Worm (Caenorhabditis elegans) whole organism, late embryonic: Measurements from ENCODE around the gene scvp-1.

Source experiments
- C08G9.2 ChIP-seq: sonication (generic microtip); optimal IDR thresholded peaks from 2 replicates; lab custom pipeline; 2016; ENCODE audit warnings: mild to moderate bottlenecking, missing genetic modification characterization, moderate library complexity, missing compliant biosample characterization
- C38D4.7 ChIP-seq: fragments of 200-800 bp; sonication (Bioruptor generic); optimal IDR thresholded peaks from 2 replicates; lab custom pipeline; 2018; ENCODE audit warnings: mild to moderate bottlenecking, missing genetic modification characterization, moderate library complexity, missing compliant biosample characterization
- F13H6.1 ChIP-seq: sonication (generic microtip); optimal IDR thresholded peaks from 2 replicates; lab custom pipeline; 2016; ENCODE audit warnings: missing genetic modification characterization, missing compliant biosample characterization
- T23F11.4 ChIP-seq: fragments of 200-800 bp; sonication (Bioruptor generic); optimal IDR thresholded peaks from 2 replicates; lab custom pipeline; 2018; ENCODE audit warnings: mild to moderate bottlenecking, missing genetic modification characterization, missing compliant biosample characterization
- Y22D7AL.16 ChIP-seq: sonication (generic microtip); optimal IDR thresholded peaks from 2 replicates; lab custom pipeline; 2016; ENCODE audit warnings: missing genetic modification characterization, missing compliant biosample characterization
- ahr-1 ChIP-seq: sonication (generic microtip); optimal IDR thresholded peaks from 2 replicates; lab custom pipeline; 2016; ENCODE audit warnings: missing genetic modification characterization, missing compliant biosample characterization
- ceh-14 ChIP-seq: sonication (generic microtip); optimal IDR thresholded peaks from 2 replicates; lab custom pipeline; 2016; ENCODE audit warnings: missing genotype, missing genetic modification characterization, missing compliant biosample characterization
- ceh-18 ChIP-seq: sonication (generic microtip); optimal IDR thresholded peaks from 2 replicates; lab custom pipeline; 2016; ENCODE audit warnings: missing genetic modification characterization, missing compliant biosample characterization
- ceh-2 ChIP-seq: sonication (generic microtip); optimal IDR thresholded peaks from 2 replicates; lab custom pipeline; 2016; ENCODE audit warnings: missing genotype, missing genetic modification characterization, missing compliant biosample characterization
- ceh-24 ChIP-seq: sonication (generic microtip); optimal IDR thresholded peaks from 2 replicates; lab custom pipeline; 2016; ENCODE audit warnings: mild to moderate bottlenecking, missing genetic modification characterization, missing compliant biosample characterization
- ceh-31 ChIP-seq: sonication (generic microtip); optimal IDR thresholded peaks from 2 replicates; lab custom pipeline; 2016; ENCODE audit warnings: missing genetic modification characterization, missing compliant biosample characterization
- ceh-34 ChIP-seq: sonication (generic microtip); optimal IDR thresholded peaks from 2 replicates; lab custom pipeline; 2016; ENCODE audit warnings: mild to moderate bottlenecking, missing genetic modification characterization, missing compliant biosample characterization
- ceh-48 ChIP-seq: sonication (generic microtip); optimal IDR thresholded peaks from 2 replicates; lab custom pipeline; 2016; ENCODE audit warnings: missing genetic modification characterization, inconsistent platforms, missing compliant biosample characterization
- ceh-6 ChIP-seq: fragments of 200-800 bp; sonication (Bioruptor generic); optimal IDR thresholded peaks from 2 replicates; lab custom pipeline; 2018; ENCODE audit warnings: mild to moderate bottlenecking, missing genetic modification characterization, missing compliant biosample characterization
- ceh-9 ChIP-seq: sonication (generic microtip); optimal IDR thresholded peaks from 2 replicates; lab custom pipeline; 2016; ENCODE audit warnings: mild to moderate bottlenecking, missing genetic modification characterization, inconsistent platforms, missing compliant biosample characterization
- che-1 ChIP-seq: sonication (generic microtip); optimal IDR thresholded peaks from 2 replicates; lab custom pipeline; 2016; ENCODE audit warnings: mild to moderate bottlenecking, missing genetic modification characterization, missing compliant biosample characterization
- dve-1 ChIP-seq: sonication (generic microtip); optimal IDR thresholded peaks from 2 replicates; lab custom pipeline; 2017; ENCODE audit warnings: antibody characterized with exemption, mild to moderate bottlenecking, missing genetic modification characterization, missing compliant biosample characterization
- elt-2 ChIP-seq: sonication (generic microtip); optimal IDR thresholded peaks from 2 replicates; lab custom pipeline; 2016; ENCODE audit warnings: missing genetic modification reagents, missing genetic modification characterization, missing compliant biosample characterization
- ets-4 ChIP-seq: sonication (generic microtip); optimal IDR thresholded peaks from 2 replicates; lab custom pipeline; 2016; ENCODE audit warnings: missing genetic modification characterization, missing compliant biosample characterization
- eyg-1 ChIP-seq: sonication (generic microtip); optimal IDR thresholded peaks from 2 replicates; lab custom pipeline; 2016; ENCODE audit warnings: missing genotype, missing genetic modification characterization, missing compliant biosample characterization
- fax-1 ChIP-seq: sonication (generic microtip); optimal IDR thresholded peaks from 2 replicates; lab custom pipeline; 2016; ENCODE audit warnings: missing genotype, missing genetic modification characterization, missing compliant biosample characterization
- gmeb-2 ChIP-seq: sonication (generic microtip); optimal IDR thresholded peaks from 2 replicates; lab custom pipeline; 2016; ENCODE audit warnings: missing genetic modification characterization, inconsistent platforms, missing compliant biosample characterization
- hlh-15 ChIP-seq: sonication (generic microtip); optimal IDR thresholded peaks from 2 replicates; lab custom pipeline; 2016; ENCODE audit warnings: missing genetic modification characterization, missing compliant biosample characterization
- hlh-30 ChIP-seq: sonication (generic microtip); optimal IDR thresholded peaks from 2 replicates; lab custom pipeline; 2017; ENCODE audit warnings: antibody characterized with exemption, missing genetic modification characterization, missing compliant biosample characterization; ENCODE audit not compliant: insufficient read depth
- hlh-8 ChIP-seq: sonication (generic microtip); optimal IDR thresholded peaks from 2 replicates; lab custom pipeline; 2016; ENCODE audit warnings: missing genotype, missing genetic modification characterization, missing compliant biosample characterization
- mec-3 ChIP-seq: sonication (generic microtip); optimal IDR thresholded peaks from 2 replicates; lab custom pipeline; 2016; ENCODE audit warnings: borderline replicate concordance, missing genetic modification characterization, missing compliant biosample characterization
- nfya-1 ChIP-seq: sonication (generic microtip); optimal IDR thresholded peaks from 2 replicates; lab custom pipeline; 2017; ENCODE audit warnings: missing genetic modification characterization, mild to moderate bottlenecking, missing compliant biosample characterization, antibody characterized with exemption, moderate library complexity
- odd-2 ChIP-seq: sonication (generic microtip); optimal IDR thresholded peaks from 2 replicates; lab custom pipeline; 2017; ENCODE audit warnings: antibody characterized with exemption, mild to moderate bottlenecking, missing genetic modification characterization, missing compliant biosample characterization
- pag-3 ChIP-seq: sonication (generic microtip); optimal IDR thresholded peaks from 2 replicates; lab custom pipeline; 2016; ENCODE audit warnings: missing compliant biosample characterization, missing genetic modification characterization, borderline replicate concordance
- pat-9 ChIP-seq: fragments of 200-800 bp; sonication (Bioruptor generic); optimal IDR thresholded peaks from 2 replicates; lab custom pipeline; 2018; ENCODE audit warnings: mild to moderate bottlenecking, missing genetic modification characterization, moderate library complexity, missing compliant biosample characterization
- pqm-1 ChIP-seq: sonication (generic microtip); optimal IDR thresholded peaks from 2 replicates; lab custom pipeline; 2016; ENCODE audit warnings: missing genetic modification characterization, missing compliant biosample characterization
- pros-1 ChIP-seq: fragments of 150-350 bp; optimal IDR thresholded peaks from 2 replicates; lab custom pipeline; 2014; ENCODE audit warnings: missing biosample characterization, missing genetic modification reagents, missing genetic modification characterization
- ref-2 ChIP-seq: sonication (generic microtip); optimal IDR thresholded peaks from 2 replicates; lab custom pipeline; 2016; ENCODE audit warnings: missing genetic modification characterization, missing compliant biosample characterization
- rnt-1 ChIP-seq: sonication (generic microtip); optimal IDR thresholded peaks from 2 replicates; lab custom pipeline; 2016; ENCODE audit warnings: missing genetic modification characterization, missing compliant biosample characterization
- sdc-2 ChIP-seq: sonication (generic microtip); optimal IDR thresholded peaks from 2 replicates; lab custom pipeline; 2016; ENCODE audit warnings: missing genotype, missing genetic modification characterization, missing compliant biosample characterization
- sox-2 ChIP-seq: fragments of 200-800 bp; sonication (Bioruptor generic); IDR thresholded peaks from 2 replicates; pipeline ENCODE4 v1.3.6; 2022; ENCODE audit warnings: missing genetic modification reagents, missing genetic modification characterization, missing compliant biosample characterization
- syd-9 ChIP-seq: sonication (generic microtip); optimal IDR thresholded peaks from 2 replicates; lab custom pipeline; 2016; ENCODE audit warnings: mild to moderate bottlenecking, missing genetic modification characterization, moderate library complexity, missing compliant biosample characterization
- tbx-2 ChIP-seq: sonication (generic microtip); optimal IDR thresholded peaks from 2 replicates; lab custom pipeline; 2016; ENCODE audit warnings: missing genetic modification characterization, missing compliant biosample characterization
- ttx-3 ChIP-seq: sonication (generic microtip); optimal IDR thresholded peaks from 2 replicates; lab custom pipeline; 2016; ENCODE audit warnings: missing genetic modification reagents, missing genetic modification characterization, missing compliant biosample characterization
- unc-3 ChIP-seq, 2 experiments: fragments of 200-800 bp in 1 of 2; sonication (Bioruptor generic) in 1 of 2; sonication (generic microtip) in 1 of 2; conservative IDR thresholded peaks in 1 of 2; optimal IDR thresholded peaks in 1 of 2; 2 replicates each; pipeline versions ENCODE4 v1.3.6 to Lab custom; 2016 to 2022; ENCODE audit warnings: missing compliant biosample characterization in 2 of 2, missing genetic modification characterization in 2 of 2, missing genetic modification reagents in 1 of 2
- unc-42 ChIP-seq: sonication (generic microtip); optimal IDR thresholded peaks from 2 replicates; lab custom pipeline; 2016; ENCODE audit warnings: missing genotype, missing genetic modification characterization, missing compliant biosample characterization
- unc-55 ChIP-seq: sonication (generic microtip); optimal IDR thresholded peaks from 2 replicates; lab custom pipeline; 2017; ENCODE audit warnings: missing biosample characterization, missing genetic modification reagents, missing genetic modification characterization
- unc-86 ChIP-seq: sonication (generic microtip); optimal IDR thresholded peaks from 2 replicates; lab custom pipeline; 2016; ENCODE audit warnings: missing genetic modification characterization, missing compliant biosample characterization
- ztf-16 ChIP-seq: sonication (generic microtip); optimal IDR thresholded peaks from 2 replicates; lab custom pipeline; 2017; ENCODE audit warnings: missing genetic modification characterization, missing compliant biosample characterization

The scvp-1 gene

ce11 chrV:10965501-10965900, 34.4 kb upstream of the scvp-1 start, which contains the start of the genes ctf-4 and eef-1G:
ctf-4 (minus strand) TSS chrV:10965539.
eef-1G (plus strand) TSS chrV:10965719.
- TF ChIP-seq ceh-34 (tag; lab: Kevin White, UChicago) (peak; percentile 69), ceh-48 (tag; lab: Kevin White, UChicago) (no peak), rnt-1 (tag; lab: Kevin White, UChicago) (peak; percentile 90), fax-1 (no peak), sox-2 (GFP tag; lab: Robert Waterston, UW) (no peak), unc-55 (GFP tag; lab: Kevin White, UChicago) (peak; percentile 85), unc-42 (tag; lab: Kevin White, UChicago) (peak; percentile 52), odd-2 (tag; lab: Kevin White, UChicago) (no peak), che-1 (tag; lab: Kevin White, UChicago) (no peak), hlh-8 (peak; percentile 28), C38D4.7 (no peak), unc-86 (no peak), hlh-30 (tag; lab: Kevin White, UChicago) (peak; percentile 18), ref-2 (peak; percentile 72), ets-4 (tag; lab: Kevin White, UChicago) (peak; percentile 29), pqm-1 (tag; lab: Kevin White, UChicago) (peak; percentile 62), pros-1 (tag; lab: Kevin White, UChicago) (peak; percentile 5), ceh-2 (peak; percentile 18), ceh-14 (tag; lab: Kevin White, UChicago) (peak; percentile 30), Y22D7AL.16 (tag; lab: Kevin White, UChicago) (no peak), dve-1 (peak; percentile 85), sdc-2 (tag; lab: Kevin White, UChicago) (no peak), ceh-18 (tag; lab: Kevin White, UChicago) (peak; percentile 62), ceh-24 (tag; lab: Kevin White, UChicago) (peak; percentile 18), eyg-1 (tag; lab: Kevin White, UChicago) (no peak), ztf-16 (tag; lab: Kevin White, UChicago) (no peak), F13H6.1 (tag; lab: Kevin White, UChicago) (no peak), ttx-3 (tag; lab: Kevin White, UChicago) (no peak), tbx-2 (tag; lab: Kevin White, UChicago) (peak; percentile 72), mec-3 (tag; lab: Kevin White, UChicago) (no peak), hlh-15 (tag; lab: Kevin White, UChicago) (no peak), ceh-9 (tag; lab: Kevin White, UChicago) (no peak), pat-9 (peak; percentile 41), pag-3 (no peak), gmeb-2 (tag; lab: Kevin White, UChicago) (no peak), T23F11.4 (GFP tag; lab: Kevin White, UChicago) (no peak), ahr-1 (tag; lab: Kevin White, UChicago) (no peak), C08G9.2 (tag; lab: Kevin White, UChicago) (no peak), ceh-31 (tag; lab: Kevin White, UChicago) (peak; percentile 64), elt-2 (no peak), ceh-6 (GFP tag; lab: Kevin White, UChicago) (no peak), syd-9 (tag; lab: Kevin White, UChicago) (peak; percentile 25), nfya-1 (tag; lab: Kevin White, UChicago) (peak; percentile 88), unc-3 (GFP tag; conservative IDR thresholded peaks at IDR 0.05; lab: Robert Waterston, UW) (no peak), unc-3 (tag; optimal IDR thresholded peaks at IDR 0.05; lab: Kevin White, UChicago) (no peak)
